Fruit fly (Drosophila melanogaster): ENCODE data around the gene CG44014.

CG44014 gene

dm6 chr3R:15472753-15473212 is 35.9 kb downstream of the CG44014 start (continued):
- TF ChIP-seq CG17385 (GFP tag; optimal IDR thresholded peaks at IDR 0.05) (peak; percentile 15), pum (GFP tag; optimal IDR thresholded peaks at IDR 0.05) (no peak), wdn (GFP tag; IDR thresholded peaks at IDR 0.05) (peak; percentile 39; the same call in 1 of the 2 replicates), CG14441 (GFP tag; IDR thresholded peaks at IDR 0.05) (peak; percentile 50; the same call in 1 of the 2 replicates), Meics (GFP tag; optimal IDR thresholded peaks at IDR 0.05) (peak; percentile 63), CG6791 (GFP tag; IDR thresholded peaks at IDR 0.05; ENCODE audit: partially characterized antibody) (no peak), Eip74EF (GFP tag; optimal IDR thresholded peaks at IDR 0.05) (no peak), CG17568 (GFP tag; optimal IDR thresholded peaks at IDR 0.05) (peak; percentile 21), Poxn (GFP tag; IDR thresholded peaks at IDR 0.05) (peak; percentile 5; the same call in 1 of the 2 replicates), D19B (GFP tag; optimal IDR thresholded peaks at IDR 0.05) (peak; percentile 55), Atf-2 (GFP tag; optimal IDR thresholded peaks at IDR 0.05) (peak; percentile 20), vvl (GFP tag; IDR thresholded peaks at IDR 0.05) (peak; percentile 7; the same call in 1 of the 2 replicates), Med (GFP tag) (peak; percentile 89), az2 (GFP tag; optimal IDR thresholded peaks at IDR 0.05) (peak; percentile 38), tio (GFP tag; optimal IDR thresholded peaks at IDR 0.05) (peak; percentile 35), CG32772 (GFP tag; IDR thresholded peaks at IDR 0.05) (peak; percentile 61), CHES-1-like (GFP tag; optimal IDR thresholded peaks at IDR 0.05) (peak; percentile 22), CG12391 (tag; optimal IDR thresholded peaks at IDR 0.05) (peak; percentile 32), CG10147 (GFP tag; optimal IDR thresholded peaks at IDR 0.05) (peak; percentile 72), CG5180 (GFP tag; optimal IDR thresholded peaks at IDR 0.05) (no peak), Hr3 (GFP tag; optimal IDR thresholded peaks at IDR 0.05) (peak; percentile 40), CG11696 (GFP tag; IDR thresholded peaks at IDR 0.05) (no peak), CG12659 (GFP tag; optimal IDR thresholded peaks at IDR 0.05) (peak; percentile 32)

dm6 chr3R:15471742-15472141 is 36.9 kb downstream of the CG44014 start:
- peak; percentile 33; the same call in 1 of the 2 replicates for TF ChIP-seq slbo (GFP tag; IDR thresholded peaks at IDR 0.05)
- peak; percentile 40; the same call in 2 of the 3 replicates for TF ChIP-seq dysf (GFP tag; IDR thresholded peaks at IDR 0.05)
- peak; percentile 70 for TF ChIP-seq sd (tag; optimal IDR thresholded peaks at IDR 0.05)
- peak; percentile 9 for TF ChIP-seq Oli (tag; optimal IDR thresholded peaks at IDR 0.05)
- peak; percentile 17 for TF ChIP-seq lilli (GFP tag; optimal IDR thresholded peaks at IDR 0.05)
- TF ChIP-seq grau (tag; optimal IDR thresholded peaks at IDR 0.05), result peak; percentile 34
- no peak for TF ChIP-seq CG16779 (GFP tag; IDR thresholded peaks at IDR 0.05)
- peak; percentile 31 for TF ChIP-seq lab (GFP tag; optimal IDR thresholded peaks at IDR 0.05)
- peak; percentile 22; the same call in 1 of the 2 replicates for TF ChIP-seq lmd (GFP tag; IDR thresholded peaks at IDR 0.05)
- no peak for TF ChIP-seq so (GFP tag; IDR thresholded peaks at IDR 0.05)
- TF ChIP-seq cato (GFP tag; optimal IDR thresholded peaks at IDR 0.05; ENCODE audit: borderline replicate concordance), result no peak
- peak; percentile 29 for TF ChIP-seq gem (tag; optimal IDR thresholded peaks at IDR 0.05)
- peak; percentile 27; the same call in 1 of the 2 replicates for TF ChIP-seq Rfx (GFP tag; IDR thresholded peaks at IDR 0.05)
- peak; percentile 16 for TF ChIP-seq sens (GFP tag)
- peak; percentile 17 for TF ChIP-seq CG2678 (tag; optimal IDR thresholded peaks at IDR 0.05)
- peak; percentile 31 for TF ChIP-seq Meics (GFP tag; optimal IDR thresholded peaks at IDR 0.05)
- TF ChIP-seq zfh2 (GFP tag; optimal IDR thresholded peaks at IDR 0.05), result peak; percentile 6
- peak; percentile 58 for TF ChIP-seq Med (GFP tag)
- no peak for TF ChIP-seq HLHmδ (GFP tag; optimal IDR thresholded peaks at IDR 0.05)
- peak; percentile 2 for TF ChIP-seq Fer3 (tag; optimal IDR thresholded peaks at IDR 0.05)
- peak; percentile 20 for TF ChIP-seq CG11504 (tag; optimal IDR thresholded peaks at IDR 0.05)
- TF ChIP-seq NC2α (GFP tag; optimal IDR thresholded peaks at IDR 0.05), result no peak
- TF ChIP-seq D19A (tag; optimal IDR thresholded peaks at IDR 0.05), result peak; percentile 73
- no peak for TF ChIP-seq CG11085 (GFP tag; IDR thresholded peaks at IDR 0.05)
- TF ChIP-seq row (GFP tag; IDR thresholded peaks at IDR 0.05), result peak; percentile 46; the same call in 2 of the 3 replicates
- peak; percentile 10 for TF ChIP-seq CG2712 (tag; optimal IDR thresholded peaks at IDR 0.05)
- no peak for TF ChIP-seq CG7556 (GFP tag; optimal IDR thresholded peaks at IDR 0.05)
- peak; percentile 51 for TF ChIP-seq CG2120 (GFP tag; optimal IDR thresholded peaks at IDR 0.05)
- no peak for TF ChIP-seq Oaz (GFP tag; IDR thresholded peaks at IDR 0.05)

Measured in whole organism, embryonic.